Fruit fly (Drosophila melanogaster) whole organism, embryonic: ENCODE measurements around the gene SMC1.

Experiments
- Atf-2 ChIP-seq: fragments of 200-800 bp; sonication (Bioruptor generic); optimal IDR thresholded peaks from 2 replicates; lab custom pipeline; 2016; ENCODE audit warnings: missing biosample characterization, missing genetic modification characterization
- Doc3 ChIP-seq: fragments of 200-800 bp; sonication (Bioruptor generic); IDR thresholded peaks from 3 replicates; pipeline ENCODE4 v1.3.6; 2022; ENCODE audit warnings: missing biosample characterization, missing genetic modification characterization; ENCODE audit not compliant: partially characterized antibody
- Sox102F ChIP-seq: fragments of 200-800 bp; sonication (Bioruptor generic); optimal IDR thresholded peaks from 2 replicates; lab custom pipeline; 2018; ENCODE audit warnings: missing biosample characterization, mild to moderate bottlenecking, missing genetic modification characterization, moderate library complexity
- ems ChIP-seq: fragments of 200-800 bp; sonication (Bioruptor generic); optimal IDR thresholded peaks from 3 replicates; lab custom pipeline; 2016; ENCODE audit warnings: missing biosample characterization, missing genetic modification characterization
- hb ChIP-seq: fragments of 200-800 bp; sonication (Bioruptor generic); IDR thresholded peaks from 3 replicates; pipeline ENCODE4 v1.3.6; 2022; ENCODE audit warnings: missing biosample characterization, missing genetic modification characterization; ENCODE audit not compliant: partially characterized antibody
- nmo ChIP-seq: fragments of 200-800 bp; sonication (Bioruptor generic); optimal IDR thresholded peaks from 2 replicates; lab custom pipeline; 2018; ENCODE audit warnings: missing biosample characterization, mild to moderate bottlenecking, missing genetic modification characterization, moderate library complexity
- stwl ChIP-seq: fragments of 200-800 bp; sonication (Bioruptor generic); optimal IDR thresholded peaks from 3 replicates; lab custom pipeline; 2018; ENCODE audit warnings: missing biosample characterization, mild to moderate bottlenecking, missing genetic modification characterization, moderate library complexity
- zen2 ChIP-seq: fragments of 200-800 bp; sonication (Bioruptor generic); IDR thresholded peaks from 3 replicates; pipeline ENCODE4 v1.3.6; 2022; ENCODE audit warnings: missing biosample characterization, missing genetic modification characterization; ENCODE audit not compliant: partially characterized antibody

- TF ChIP-seq stwl (tag; lab: Kevin White, UChicago) (no peak), nmo (no peak), hb (GFP tag; lab: Robert Waterston, UW) (no peak), Sox102F (no peak), Atf-2 (GFP tag; lab: Kevin White, UChicago) (no peak), ems (GFP tag; lab: Kevin White, UChicago) (no peak), zen2 (GFP tag; lab: Robert Waterston, UW) (no peak), Doc3 (GFP tag; lab: Robert Waterston, UW) (no peak)
Observed at dm6 chr3R:24068830-24069229, 10.7 kb downstream of the SMC1 start.
